Fruit fly (Drosophila melanogaster) whole organism, embryonic: ENCODE measurements around the gene dnc.

ENCODE experiments used
- ATbp ChIP-seq: fragments of 200-800 bp; sonication (Bioruptor generic); optimal IDR thresholded peaks from 2 replicates; lab custom pipeline; 2017; ENCODE audit warnings: missing biosample characterization, mild to moderate bottlenecking, missing genetic modification characterization, missing genetic modification reagents
- Aef1 ChIP-seq: fragments of 200-800 bp; sonication (Bioruptor generic); IDR thresholded peaks from 3 replicates; pipeline ENCODE4 v1.3.6; 2022; ENCODE audit warnings: missing biosample characterization, missing genetic modification characterization
- Atf-2 ChIP-seq: fragments of 200-800 bp; sonication (Bioruptor generic); optimal IDR thresholded peaks from 2 replicates; lab custom pipeline; 2016; ENCODE audit warnings: missing biosample characterization, missing genetic modification characterization
- CG10147 ChIP-seq: fragments of 200-800 bp; sonication (Bioruptor generic); optimal IDR thresholded peaks from 2 replicates; lab custom pipeline; 2019; ENCODE audit warnings: missing biosample characterization, mild to moderate bottlenecking, missing genetic modification characterization, moderate library complexity
- CG10209 ChIP-seq: fragments of 200-800 bp; sonication (Bioruptor generic); optimal IDR thresholded peaks from 3 replicates; lab custom pipeline; 2017; ENCODE audit warnings: missing biosample characterization, mild to moderate bottlenecking, missing genetic modification characterization, missing genetic modification reagents
- CG10267 ChIP-seq: fragments of 200-800 bp; sonication (Bioruptor generic); optimal IDR thresholded peaks from 2 replicates; lab custom pipeline; 2018; ENCODE audit warnings: missing biosample characterization, mild to moderate bottlenecking, missing genetic modification characterization, moderate library complexity
- CG11504 ChIP-seq: fragments of 200-800 bp; sonication (Bioruptor generic); optimal IDR thresholded peaks from 3 replicates; lab custom pipeline; 2019; ENCODE audit warnings: missing biosample characterization, mild to moderate bottlenecking, missing genetic modification characterization, moderate library complexity
- CG11560 ChIP-seq: fragments of 200-800 bp; sonication (Bioruptor generic); IDR thresholded peaks from 3 replicates; pipeline ENCODE4 v1.3.6; 2022; ENCODE audit warnings: missing biosample characterization, missing genetic modification characterization
- CG12236 ChIP-seq: fragments of 200-800 bp; sonication (Bioruptor generic); optimal IDR thresholded peaks from 2 replicates; lab custom pipeline; 2016; ENCODE audit warnings: missing biosample characterization, missing genetic modification characterization
- CG17802 ChIP-seq: fragments of 200-800 bp; sonication (Bioruptor generic); optimal IDR thresholded peaks from 2 replicates; lab custom pipeline; 2018; ENCODE audit warnings: missing biosample characterization, mild to moderate bottlenecking, missing genetic modification characterization, moderate library complexity
- CG2202 ChIP-seq: fragments of 200-800 bp; sonication (Bioruptor generic); optimal IDR thresholded peaks from 2 replicates; lab custom pipeline; 2018; ENCODE audit warnings: missing biosample characterization, mild to moderate bottlenecking, missing genetic modification characterization
- CG31441 ChIP-seq: fragments of 200-800 bp; sonication (Bioruptor generic); IDR thresholded peaks from 2 replicates; pipeline ENCODE4 v1.3.6; 2022; ENCODE audit warnings: missing biosample characterization, missing genetic modification characterization
- CG32767 ChIP-seq: fragments of 200-800 bp; sonication (Bioruptor generic); IDR thresholded peaks from 2 replicates; pipeline ENCODE4 v1.3.6; 2022; ENCODE audit warnings: missing biosample characterization, missing genetic modification characterization
- CG3995 ChIP-seq: fragments of 200-800 bp; sonication (Bioruptor generic); optimal IDR thresholded peaks from 3 replicates; lab custom pipeline; 2016; ENCODE audit warnings: missing biosample characterization, missing genetic modification characterization
- CG4424 ChIP-seq: fragments of 200-800 bp; sonication (Bioruptor generic); optimal IDR thresholded peaks from 3 replicates; lab custom pipeline; 2016; ENCODE audit warnings: missing biosample characterization, missing genetic modification characterization
- CG6854 ChIP-seq: fragments of 200-800 bp; sonication (Bioruptor generic); optimal IDR thresholded peaks from 3 replicates; lab custom pipeline; 2017; ENCODE audit warnings: missing biosample characterization, mild to moderate bottlenecking, missing genetic modification characterization
- CG7357 ChIP-seq: fragments of 200-800 bp; sonication (Bioruptor generic); IDR thresholded peaks from 3 replicates; pipeline ENCODE4 v1.3.6; 2022; ENCODE audit warnings: missing biosample characterization, missing genetic modification characterization
- CG9609 ChIP-seq: fragments of 200-800 bp; sonication (Bioruptor generic); optimal IDR thresholded peaks from 3 replicates; lab custom pipeline; 2016; ENCODE audit warnings: missing biosample characterization, missing genetic modification characterization
- Camta ChIP-seq: fragments of 200-800 bp; sonication (Bioruptor generic); optimal IDR thresholded peaks from 2 replicates; lab custom pipeline; 2016; ENCODE audit warnings: missing biosample characterization, missing genetic modification characterization
- Dip3 ChIP-seq: fragments of 200-800 bp; sonication (Bioruptor generic); optimal IDR thresholded peaks from 3 replicates; lab custom pipeline; 2016; ENCODE audit warnings: missing biosample characterization, missing genetic modification characterization
- Doc2 ChIP-seq: fragments of 200-800 bp; sonication (Bioruptor generic); IDR thresholded peaks from 2 replicates; pipeline ENCODE4 v1.3.6; 2022; ENCODE audit warnings: missing biosample characterization, missing genetic modification characterization
- Doc3 ChIP-seq: fragments of 200-800 bp; sonication (Bioruptor generic); IDR thresholded peaks from 3 replicates; pipeline ENCODE4 v1.3.6; 2022; ENCODE audit warnings: missing biosample characterization, missing genetic modification characterization; ENCODE audit not compliant: partially characterized antibody
- Fer2 ChIP-seq: fragments of 200-800 bp; sonication (Bioruptor generic); optimal IDR thresholded peaks from 2 replicates; lab custom pipeline; 2018; ENCODE audit warnings: missing biosample characterization, mild to moderate bottlenecking, missing genetic modification characterization, moderate library complexity
- Hr51 ChIP-seq, 2 experiments: fragments of 200-800 bp; sonication (Bioruptor generic); optimal IDR thresholded peaks; 2 replicates in 1 of 2; 3 replicates in 1 of 2; lab custom pipeline; 2016 to 2018; ENCODE audit warnings: missing biosample characterization in 2 of 2, missing genetic modification characterization in 2 of 2, mild to moderate bottlenecking in 1 of 2, moderate library complexity in 1 of 2
- Hsf ChIP-seq: fragments of 200-800 bp; sonication (Bioruptor generic); optimal IDR thresholded peaks from 3 replicates; lab custom pipeline; 2016; ENCODE audit warnings: missing biosample characterization, missing genetic modification characterization
- NFAT ChIP-seq: fragments of 200-800 bp; sonication (Bioruptor generic); IDR thresholded peaks from 2 replicates; pipeline ENCODE4 v1.3.6; 2022; ENCODE audit warnings: missing biosample characterization, missing genetic modification characterization
- Nf-YC ChIP-seq: fragments of 200-800 bp; optimal IDR thresholded peaks from 3 replicates; lab custom pipeline; 2019; ENCODE audit warnings: missing biosample characterization, mild to moderate bottlenecking, missing genetic modification characterization, moderate library complexity
- PHDP ChIP-seq: fragments of 200-800 bp; sonication (Bioruptor generic); optimal IDR thresholded peaks from 3 replicates; lab custom pipeline; 2018; ENCODE audit warnings: missing biosample characterization, mild to moderate bottlenecking, missing genetic modification characterization, moderate library complexity
- Stat92E ChIP-seq, 3 experiments: fragments of >200 bp in 2 of 3; fragments of 200-800 bp in 1 of 3; sonication (Bioruptor generic) in 1 of 3; optimal IDR thresholded peaks; 2 replicates each; lab custom pipeline; 2017 to 2019; ENCODE audit warnings: missing biosample characterization in 3 of 3, missing genetic modification characterization in 3 of 3, mild to moderate bottlenecking in 1 of 3, moderate library complexity in 1 of 3
- Xbp1 ChIP-seq: fragments of 200-800 bp; sonication (Bioruptor generic); optimal IDR thresholded peaks from 3 replicates; lab custom pipeline; 2016; ENCODE audit warnings: missing biosample characterization, mild to moderate bottlenecking, missing genetic modification characterization
- ap ChIP-seq: fragments of 200-800 bp; sonication (Bioruptor generic); IDR thresholded peaks from 2 replicates; pipeline ENCODE4 v1.3.6; 2022; ENCODE audit warnings: missing biosample characterization, missing genetic modification characterization
- ato ChIP-seq: fragments of 200-800 bp; sonication (Bioruptor generic); IDR thresholded peaks from 2 replicates; pipeline ENCODE4 v1.3.6; 2022; ENCODE audit warnings: missing biosample characterization, missing genetic modification characterization; ENCODE audit not compliant: partially characterized antibody
- cato ChIP-seq: fragments of 200-800 bp; sonication (Bioruptor generic); optimal IDR thresholded peaks from 2 replicates; lab custom pipeline; 2016; ENCODE audit warnings: missing biosample characterization, missing genetic modification characterization, borderline replicate concordance
- dati ChIP-seq: fragments of 200-800 bp; sonication (Bioruptor generic); IDR thresholded peaks from 2 replicates; pipeline ENCODE4 v1.3.6; 2022; ENCODE audit warnings: missing biosample characterization, missing genetic modification characterization
- dysf ChIP-seq: fragments of 200-800 bp; sonication (Bioruptor generic); IDR thresholded peaks from 3 replicates; pipeline ENCODE4 v1.3.6; 2022; ENCODE audit warnings: missing biosample characterization, missing genetic modification characterization
- en ChIP-seq: fragments of 200-800 bp; sonication (Bioruptor generic); optimal IDR thresholded peaks from 2 replicates; lab custom pipeline; 2016; ENCODE audit warnings: missing biosample characterization, missing genetic modification characterization
- esg ChIP-seq: fragments of 200-800 bp; sonication (Bioruptor generic); conservative IDR thresholded peaks from 2 replicates; pipeline ENCODE4 v1.3.6; 2022; ENCODE audit warnings: missing biosample characterization, missing genetic modification characterization
- gro ChIP-seq: fragments of 200-800 bp; sonication (Bioruptor generic); optimal IDR thresholded peaks from 2 replicates; lab custom pipeline; 2016; ENCODE audit warnings: missing biosample characterization, missing genetic modification characterization
- hbn ChIP-seq: fragments of 200-800 bp; sonication (Bioruptor generic); IDR thresholded peaks from 2 replicates; pipeline ENCODE4 v1.3.6; 2022; ENCODE audit warnings: missing biosample characterization, missing genetic modification characterization; ENCODE audit not compliant: partially characterized antibody
- kah ChIP-seq: fragments of 200-800 bp; sonication (Bioruptor generic); optimal IDR thresholded peaks from 2 replicates; lab custom pipeline; 2018; ENCODE audit warnings: missing biosample characterization, mild to moderate bottlenecking, missing genetic modification characterization
- lov ChIP-seq, 2 experiments: fragments of 200-800 bp in 1 of 2; fragments of >200 bp in 1 of 2; sonication (Bioruptor generic) in 1 of 2; IDR thresholded peaks in 1 of 2; optimal IDR thresholded peaks in 1 of 2; 2 replicates in 1 of 2; 3 replicates in 1 of 2; pipeline versions ENCODE4 v1.3.6 to Lab custom; 2017 to 2022; ENCODE audit warnings: missing biosample characterization in 1 of 2, missing genetic modification characterization in 1 of 2
- oc ChIP-seq: fragments of 200-800 bp; sonication (Bioruptor generic); optimal IDR thresholded peaks from 2 replicates; lab custom pipeline; 2018; ENCODE audit warnings: missing biosample characterization, mild to moderate bottlenecking, missing genetic modification characterization, moderate library complexity
- pho ChIP-seq: fragments of 200-800 bp; sonication (Bioruptor generic); optimal IDR thresholded peaks from 2 replicates; lab custom pipeline; 2016; ENCODE audit warnings: missing biosample characterization, missing genetic modification characterization
- pnt ChIP-seq: fragments of 200-800 bp; sonication (Bioruptor generic); optimal IDR thresholded peaks from 3 replicates; lab custom pipeline; 2016; ENCODE audit warnings: missing biosample characterization, missing genetic modification characterization
- sd ChIP-seq: fragments of 200-800 bp; sonication (Bioruptor generic); optimal IDR thresholded peaks from 3 replicates; lab custom pipeline; 2018; ENCODE audit warnings: missing biosample characterization, mild to moderate bottlenecking, missing genetic modification characterization, moderate library complexity
- tio ChIP-seq: fragments of 200-800 bp; sonication (Bioruptor generic); optimal IDR thresholded peaks from 2 replicates; lab custom pipeline; 2017; ENCODE audit warnings: missing biosample characterization, missing genetic modification characterization, inconsistent platforms
- unpg ChIP-seq: fragments of 200-800 bp; sonication (Bioruptor generic); optimal IDR thresholded peaks from 3 replicates; lab custom pipeline; 2018; ENCODE audit warnings: missing biosample characterization, mild to moderate bottlenecking, missing genetic modification characterization, moderate library complexity

The dnc gene

dm6 chrX:3205887-3206794, 29.9 kb downstream of the dnc start (continued):
- peak; percentile 17 for TF ChIP-seq oc
- no peak for TF ChIP-seq cato (GFP tag; lab: Kevin White, UChicago)
- no peak for TF ChIP-seq CG3995
- peak; percentile 58 for TF ChIP-seq Xbp1 (GFP tag; lab: Kevin White, UChicago)
- no peak for TF ChIP-seq Stat92E (GFP tag; optimal IDR thresholded peaks at IDR 0.05; lab: Kevin White, UChicago)
- TF ChIP-seq dysf (GFP tag; lab: Robert Waterston, UW) = peak; percentile 84
- TF ChIP-seq Dip3 (GFP tag; lab: Kevin White, UChicago) = peak; percentile 55
- peak; percentile 57; the same call in 2 of the 3 replicates for TF ChIP-seq CG7357
- TF ChIP-seq dati (GFP tag; lab: Robert Waterston, UW) = peak; percentile 63
- TF ChIP-seq hbn (GFP tag; lab: Robert Waterston, UW) = no peak
- peak; percentile 43 for TF ChIP-seq CG10209 (GFP tag; lab: Kevin White, UChicago)
- peak; percentile 65 for TF ChIP-seq PHDP
- TF ChIP-seq ATbp (GFP tag; lab: Kevin White, UChicago) = peak; percentile 46
- TF ChIP-seq pnt = peak; percentile 55
- peak; percentile 25 for TF ChIP-seq CG17802 (tag; lab: Kevin White, UChicago)
- TF ChIP-seq unpg = peak; percentile 55
- 0 out of 2 replicates have a peak, but pooled peaks have one; percentile 11 for TF ChIP-seq NFAT (GFP tag; lab: Robert Waterston, UW)
- TF ChIP-seq CG9609 = peak; percentile 60
- TF ChIP-seq Fer2 (tag; lab: Kevin White, UChicago) = no peak
- peak; percentile 58; the same call in 2 of the 3 replicates for TF ChIP-seq CG11560
- peak; percentile 64 for TF ChIP-seq gro (GFP tag; lab: Kevin White, UChicago)
- peak; percentile 56 for TF ChIP-seq CG4424 (GFP tag; lab: Kevin White, UChicago)
- peak; percentile 57 for TF ChIP-seq Hsf
- TF ChIP-seq CG10147 (GFP tag; lab: Kevin White, UChicago) = peak; percentile 48
- TF ChIP-seq esg (GFP tag; lab: Robert Waterston, UW) = peak; percentile 68
- peak; percentile 40 for TF ChIP-seq en (GFP tag; lab: Kevin White, UChicago)
- TF ChIP-seq Aef1 = peak; percentile 63
- no peak for TF ChIP-seq Doc2
- peak; percentile 35 for TF ChIP-seq kah (GFP tag; lab: Kevin White, UChicago)
- no peak for TF ChIP-seq CG32767
- TF ChIP-seq Camta = peak; percentile 29
- TF ChIP-seq tio (GFP tag; lab: Kevin White, UChicago) = peak; percentile 32
- no peak for TF ChIP-seq CG6854 (GFP tag; lab: Kevin White, UChicago)
- no peak for TF ChIP-seq lov (optimal IDR thresholded peaks at IDR 0.05; lab: Kevin White, UChicago)
- TF ChIP-seq lov (GFP tag; IDR thresholded peaks at IDR 0.05; lab: Robert Waterston, UW) = no peak
- TF ChIP-seq ato = no peak
- peak; percentile 57 for TF ChIP-seq CG31441 (GFP tag; lab: Robert Waterston, UW)
- no peak for TF ChIP-seq CG12236
- TF ChIP-seq Atf-2 = peak; percentile 56
- no peak for TF ChIP-seq Nf-YC (tag; lab: Kevin White, UChicago)
- TF ChIP-seq CG11504 (tag; lab: Kevin White, UChicago) = peak; percentile 68
- peak; percentile 55 for TF ChIP-seq pho (GFP tag; lab: Kevin White, UChicago)
- peak; percentile 42 for TF ChIP-seq ap (GFP tag; lab: Robert Waterston, UW)
- TF ChIP-seq Doc3 = no peak
- TF ChIP-seq CG2202 (tag; lab: Kevin White, UChicago) = no peak
- TF ChIP-seq Hr51 (GFP tag; optimal IDR thresholded peaks at IDR 0.05; lab: Kevin White, UChicago) = peak; percentile 52 to 66
- peak; percentile 8 for TF ChIP-seq sd (tag; lab: Kevin White, UChicago)
- no peak for TF ChIP-seq CG10267 (tag; lab: Kevin White, UChicago)
